Fruit fly (Drosophila melanogaster) whole organism, embryonic: ENCODE results near the gene CG8173.
A peak's percentile ranks its signal among the peaks of the same experiment; 100 is the strongest.

Experiments used
- CG13775 ChIP-seq: fragments of 200-800 bp; sonication (Bioruptor generic); optimal IDR thresholded peaks from 3 replicates; lab custom pipeline; 2017; ENCODE audit warnings: missing biosample characterization, mild to moderate bottlenecking, missing genetic modification characterization
- CG13894 ChIP-seq: fragments of 200-800 bp; sonication (Bioruptor generic); optimal IDR thresholded peaks from 3 replicates; lab custom pipeline; 2018; ENCODE audit warnings: missing biosample characterization, mild to moderate bottlenecking, missing genetic modification characterization, moderate library complexity
- CG16813 ChIP-seq: fragments of 200-800 bp; sonication (Bioruptor generic); IDR thresholded peaks from 3 replicates; pipeline ENCODE4 v1.3.6; 2022; ENCODE audit warnings: missing biosample characterization, missing genetic modification characterization; ENCODE audit not compliant: partially characterized antibody
- CG17359 ChIP-seq: fragments of 200-800 bp; sonication (Bioruptor generic); optimal IDR thresholded peaks from 3 replicates; lab custom pipeline; 2018; ENCODE audit warnings: missing biosample characterization, mild to moderate bottlenecking, missing genetic modification characterization, moderate library complexity
- CG18476 ChIP-seq: fragments of 200-800 bp; sonication (Bioruptor generic); optimal IDR thresholded peaks from 2 replicates; lab custom pipeline; 2016; ENCODE audit warnings: missing biosample characterization, mild to moderate bottlenecking, missing genetic modification characterization
- CG2875 ChIP-seq: fragments of 200-800 bp; sonication (Bioruptor generic); optimal IDR thresholded peaks from 2 replicates; lab custom pipeline; 2017; ENCODE audit warnings: missing biosample characterization, mild to moderate bottlenecking, missing genetic modification characterization, missing genetic modification reagents
- CG30020 ChIP-seq: fragments of 200-800 bp; optimal IDR thresholded peaks from 2 replicates; lab custom pipeline; 2019; ENCODE audit warnings: missing biosample characterization, mild to moderate bottlenecking, missing genetic modification characterization, moderate library complexity
- CG32767 ChIP-seq: fragments of 200-800 bp; sonication (Bioruptor generic); IDR thresholded peaks from 2 replicates; pipeline ENCODE4 v1.3.6; 2022; ENCODE audit warnings: missing biosample characterization, missing genetic modification characterization
- CG33213 ChIP-seq: fragments of 200-800 bp; sonication (Bioruptor generic); optimal IDR thresholded peaks from 3 replicates; lab custom pipeline; 2016; ENCODE audit warnings: missing biosample characterization, missing genetic modification characterization
- CG33557 ChIP-seq: fragments of 200-800 bp; sonication (Bioruptor generic); optimal IDR thresholded peaks from 2 replicates; lab custom pipeline; 2019; ENCODE audit warnings: missing biosample characterization, mild to moderate bottlenecking, missing genetic modification characterization, moderate library complexity
- CG3847 ChIP-seq: fragments of 200-800 bp; sonication (Bioruptor generic); IDR thresholded peaks from 2 replicates; pipeline ENCODE4 v1.3.6; 2022; ENCODE audit warnings: missing biosample characterization, missing genetic modification characterization
- CG4360 ChIP-seq: fragments of 200-800 bp; sonication (Bioruptor generic); IDR thresholded peaks from 2 replicates; pipeline ENCODE4 v1.3.6; 2022; ENCODE audit warnings: missing biosample characterization, missing genetic modification characterization
- CG4730 ChIP-seq: fragments of 200-800 bp; sonication (Bioruptor generic); IDR thresholded peaks from 2 replicates; pipeline ENCODE4 v1.3.6; 2022; ENCODE audit warnings: missing biosample characterization, missing genetic modification characterization
- CG4854 ChIP-seq: fragments of 200-800 bp; sonication (Bioruptor generic); optimal IDR thresholded peaks from 2 replicates; lab custom pipeline; 2016; ENCODE audit warnings: missing biosample characterization, missing genetic modification characterization, inconsistent platforms
- Doc3 ChIP-seq: fragments of 200-800 bp; sonication (Bioruptor generic); IDR thresholded peaks from 3 replicates; pipeline ENCODE4 v1.3.6; 2022; ENCODE audit warnings: missing biosample characterization, missing genetic modification characterization; ENCODE audit not compliant: partially characterized antibody
- Elba2 ChIP-seq: fragments of 200-800 bp; sonication (Bioruptor generic); optimal IDR thresholded peaks from 3 replicates; lab custom pipeline; 2016; ENCODE audit warnings: missing biosample characterization, missing genetic modification characterization
- Ets65A ChIP-seq: fragments of 200-800 bp; sonication (Bioruptor generic); peaks from one replicate; lab custom pipeline; 2016; ENCODE audit warnings: missing biosample characterization, missing genetic modification characterization
- HLH3B ChIP-seq: fragments of 200-800 bp; sonication (Bioruptor generic); IDR thresholded peaks from 2 replicates; pipeline ENCODE4 v1.3.6; 2022; ENCODE audit warnings: missing biosample characterization, missing genetic modification characterization
- Hr3 ChIP-seq: fragments of 200-800 bp; sonication (Bioruptor generic); optimal IDR thresholded peaks from 3 replicates; lab custom pipeline; 2016; ENCODE audit warnings: missing biosample characterization, missing genetic modification characterization
- Jarid2 ChIP-seq: fragments of 200-800 bp; sonication (Bioruptor generic); optimal IDR thresholded peaks from 3 replicates; lab custom pipeline; 2017; ENCODE audit warnings: mild to moderate bottlenecking, missing biosample characterization, missing genetic modification reagents, missing genetic modification characterization
- Max ChIP-seq: fragments of 200-800 bp; sonication (Bioruptor generic); optimal IDR thresholded peaks from 2 replicates; lab custom pipeline; 2016; ENCODE audit warnings: missing biosample characterization, mild to moderate bottlenecking, missing genetic modification characterization
- Pdp1 ChIP-seq, 2 experiments: fragments of 200-800 bp; sonication (Bioruptor generic); optimal IDR thresholded peaks; 3 replicates each; lab custom pipeline; 2016; ENCODE audit warnings: missing biosample characterization in 2 of 2, missing genetic modification characterization in 2 of 2, mild to moderate bottlenecking in 1 of 2, moderate library complexity in 1 of 2
- Ravus ChIP-seq: fragments of 200-800 bp; sonication (Bioruptor generic); IDR thresholded peaks from 2 replicates; pipeline ENCODE4 v1.3.6; 2022; ENCODE audit warnings: missing biosample characterization, missing genetic modification characterization
- Stat92E ChIP-seq, 3 experiments: fragments of >200 bp in 2 of 3; fragments of 200-800 bp in 1 of 3; sonication (Bioruptor generic) in 1 of 3; optimal IDR thresholded peaks; 2 replicates each; lab custom pipeline; 2017 to 2019; ENCODE audit warnings: missing biosample characterization in 3 of 3, missing genetic modification characterization in 3 of 3, mild to moderate bottlenecking in 1 of 3, moderate library complexity in 1 of 3
- Usf ChIP-seq: fragments of 200-800 bp; sonication (Bioruptor generic); optimal IDR thresholded peaks from 2 replicates; lab custom pipeline; 2017; ENCODE audit warnings: missing genotype, missing biosample characterization, missing genetic modification characterization
- abd-A ChIP-seq: fragments of 200-800 bp; sonication (Bioruptor generic); optimal IDR thresholded peaks from 3 replicates; lab custom pipeline; 2019; ENCODE audit warnings: missing biosample characterization, mild to moderate bottlenecking, missing genetic modification characterization, moderate library complexity
- ac ChIP-seq: fragments of 200-800 bp; sonication (Bioruptor generic); optimal IDR thresholded peaks from 3 replicates; lab custom pipeline; 2017; ENCODE audit warnings: missing biosample characterization, mild to moderate bottlenecking, missing genetic modification characterization
- ase ChIP-seq: fragments of 200-800 bp; sonication (Bioruptor generic); IDR thresholded peaks from 3 replicates; pipeline ENCODE4 v1.3.6; 2022; ENCODE audit warnings: missing biosample characterization, missing genetic modification characterization
- cg ChIP-seq: fragments of 200-800 bp; sonication (Bioruptor generic); optimal IDR thresholded peaks from 3 replicates; lab custom pipeline; 2019; ENCODE audit warnings: missing biosample characterization, mild to moderate bottlenecking, missing genetic modification characterization, moderate library complexity
- chinmo ChIP-seq: fragments of 200-800 bp; sonication (Bioruptor generic); IDR thresholded peaks from 4 replicates; pipeline ENCODE4 v1.3.6; 2022; ENCODE audit warnings: missing biosample characterization, missing genetic modification characterization; ENCODE audit not compliant: partially characterized antibody
- crol ChIP-seq: fragments of 200-800 bp; sonication (Bioruptor generic); IDR thresholded peaks from 2 replicates; pipeline ENCODE4 v1.3.6; 2022; ENCODE audit warnings: missing biosample characterization, missing genetic modification characterization
- da ChIP-seq: fragments of 200-800 bp; sonication (Bioruptor generic); optimal IDR thresholded peaks from 2 replicates; lab custom pipeline; 2016; ENCODE audit warnings: missing biosample characterization, missing genetic modification characterization
- dm ChIP-seq: fragments of 200-800 bp; sonication (Bioruptor generic); optimal IDR thresholded peaks from 3 replicates; lab custom pipeline; 2016; ENCODE audit warnings: missing biosample characterization, missing genetic modification characterization
- dmrt11E ChIP-seq: fragments of 200-800 bp; sonication (Bioruptor generic); optimal IDR thresholded peaks from 3 replicates; lab custom pipeline; 2018; ENCODE audit warnings: missing biosample characterization, mild to moderate bottlenecking, missing genetic modification characterization, moderate library complexity
- gro ChIP-seq: fragments of 200-800 bp; sonication (Bioruptor generic); optimal IDR thresholded peaks from 2 replicates; lab custom pipeline; 2016; ENCODE audit warnings: missing biosample characterization, missing genetic modification characterization
- hbn ChIP-seq: fragments of 200-800 bp; sonication (Bioruptor generic); IDR thresholded peaks from 2 replicates; pipeline ENCODE4 v1.3.6; 2022; ENCODE audit warnings: missing biosample characterization, missing genetic modification characterization; ENCODE audit not compliant: partially characterized antibody
- her ChIP-seq: fragments of 200-800 bp; sonication (Bioruptor generic); optimal IDR thresholded peaks from 2 replicates; lab custom pipeline; 2016; ENCODE audit warnings: missing biosample characterization, missing genetic modification characterization
- mirr ChIP-seq: fragments of 200-800 bp; sonication (Bioruptor generic); optimal IDR thresholded peaks from 3 replicates; lab custom pipeline; 2018; ENCODE audit warnings: missing biosample characterization, mild to moderate bottlenecking, missing genetic modification characterization
- nom ChIP-seq: fragments of 200-800 bp; sonication (Bioruptor generic); optimal IDR thresholded peaks from 2 replicates; lab custom pipeline; 2017; ENCODE audit warnings: missing biosample characterization, missing genetic modification characterization, mild to moderate bottlenecking, moderate library complexity, missing genetic modification reagents
- onecut ChIP-seq: fragments of 200-800 bp; sonication (Bioruptor generic); IDR thresholded peaks from 2 replicates; pipeline ENCODE4 v1.3.6; 2022; ENCODE audit warnings: missing biosample characterization, missing genetic modification characterization
- pros ChIP-seq: fragments of 200-800 bp; sonication (Bioruptor generic); optimal IDR thresholded peaks from 3 replicates; lab custom pipeline; 2019; ENCODE audit warnings: missing biosample characterization, mild to moderate bottlenecking, missing genetic modification characterization, moderate library complexity
- run ChIP-seq: fragments of 200-800 bp; sonication (Bioruptor generic); optimal IDR thresholded peaks from 3 replicates; lab custom pipeline; 2018; ENCODE audit warnings: missing biosample characterization, mild to moderate bottlenecking, missing genetic modification characterization
- salm ChIP-seq: fragments of 200-800 bp; sonication (Bioruptor generic); optimal IDR thresholded peaks from 2 replicates; lab custom pipeline; 2018; ENCODE audit warnings: missing biosample characterization, mild to moderate bottlenecking, missing genetic modification characterization
- seq ChIP-seq: fragments of 200-800 bp; sonication (Bioruptor generic); IDR thresholded peaks from 2 replicates; pipeline ENCODE4 v1.3.6; 2022; ENCODE audit warnings: missing biosample characterization, missing genetic modification characterization
- slp2 ChIP-seq: fragments of 200-800 bp; sonication (Bioruptor generic); optimal IDR thresholded peaks from 2 replicates; lab custom pipeline; 2016; ENCODE audit warnings: missing biosample characterization, missing genetic modification characterization
- sob ChIP-seq: fragments of 200-800 bp; sonication (Bioruptor generic); IDR thresholded peaks from 2 replicates; pipeline ENCODE4 v1.3.6; 2022; ENCODE audit warnings: missing biosample characterization, missing genetic modification characterization
- stwl ChIP-seq: fragments of 200-800 bp; sonication (Bioruptor generic); optimal IDR thresholded peaks from 3 replicates; lab custom pipeline; 2018; ENCODE audit warnings: missing biosample characterization, mild to moderate bottlenecking, missing genetic modification characterization, moderate library complexity
- trh ChIP-seq: fragments of 200-800 bp; sonication (Bioruptor generic); optimal IDR thresholded peaks from 2 replicates; lab custom pipeline; 2016; ENCODE audit warnings: missing biosample characterization, missing genetic modification characterization
- usp ChIP-seq: fragments of >200 bp; optimal IDR thresholded peaks from 2 replicates; lab custom pipeline; 2017; ENCODE audit warnings: missing biosample characterization, missing genetic modification characterization
- yki ChIP-seq: fragments of >200 bp; optimal IDR thresholded peaks from 3 replicates; lab custom pipeline; 2018

The CG8173 gene

DNA sequence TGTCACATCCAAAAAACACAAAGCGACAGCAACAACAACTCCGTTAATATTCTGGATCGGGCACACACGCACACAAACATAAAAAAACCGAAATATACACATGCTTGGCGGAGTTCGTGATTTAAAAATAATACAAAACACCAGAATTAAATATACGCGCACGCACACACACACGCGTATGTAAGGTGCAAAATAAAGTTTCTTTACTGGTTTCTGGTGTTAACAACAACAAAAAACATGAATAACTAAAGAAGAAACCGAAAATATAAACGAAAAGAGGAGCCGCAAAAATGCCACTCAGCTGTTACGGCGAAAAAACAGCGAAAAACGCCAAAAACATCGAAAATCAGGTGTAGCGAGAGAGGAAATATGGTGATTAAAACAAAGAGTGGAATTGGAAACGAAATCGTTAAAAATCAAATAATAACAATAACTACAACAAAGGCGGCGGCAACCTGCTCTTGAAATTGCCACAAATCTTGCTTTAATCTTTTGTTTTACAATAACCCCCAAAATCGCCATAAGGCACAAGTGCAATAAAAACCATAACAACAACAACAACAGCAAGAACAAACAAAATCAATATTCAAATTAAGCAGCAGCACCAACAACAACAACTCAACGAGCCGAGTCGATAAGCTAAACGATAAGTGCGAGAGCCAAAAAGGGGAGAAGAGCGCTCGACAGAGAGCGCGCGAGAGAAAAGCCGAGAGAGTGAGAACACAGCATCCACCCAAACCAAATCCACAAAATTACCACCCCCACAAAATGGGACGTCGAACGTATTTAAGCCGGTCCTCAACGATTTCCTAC lies 1.0 kb upstream of the CG8173 start (continued):
- TF ChIP-seq onecut (GFP tag; lab: Robert Waterston, UW): peak; percentile 98
- peak; percentile 90; the same call in 3 of the 4 replicates for TF ChIP-seq chinmo (GFP tag; lab: Robert Waterston, UW)
- no peak for TF ChIP-seq mirr (GFP tag; lab: Kevin White, UChicago)
- no peak for TF ChIP-seq ase (GFP tag; lab: Robert Waterston, UW)
- TF ChIP-seq CG18476 (GFP tag; lab: Kevin White, UChicago): no peak
- TF ChIP-seq Hr3 (GFP tag; lab: Kevin White, UChicago): no peak
- no peak for TF ChIP-seq CG16813 (GFP tag; lab: Robert Waterston, UW)
- TF ChIP-seq dmrt11E (tag; lab: Kevin White, UChicago): no peak
- TF ChIP-seq CG30020 (tag; lab: Kevin White, UChicago): no peak
- TF ChIP-seq HLH3B (GFP tag; lab: Robert Waterston, UW): no peak
- no peak for TF ChIP-seq CG13894 (tag; lab: Kevin White, UChicago)
- TF ChIP-seq CG13775 (GFP tag; lab: Kevin White, UChicago): no peak
- TF ChIP-seq Doc3 (GFP tag; lab: Robert Waterston, UW): no peak
- peak; percentile 70 for TF ChIP-seq yki
- TF ChIP-seq da (GFP tag; lab: Kevin White, UChicago): no peak
- no peak for TF ChIP-seq Ets65A (GFP tag; lab: Kevin White, UChicago)
- no peak for TF ChIP-seq CG3847 (GFP tag; lab: Robert Waterston, UW)
- TF ChIP-seq sob (GFP tag; lab: Robert Waterston, UW): no peak
- no peak for TF ChIP-seq CG4854 (GFP tag; lab: Kevin White, UChicago)
- no peak for TF ChIP-seq CG4730
- peak; percentile 59 for TF ChIP-seq Jarid2 (GFP tag; lab: Kevin White, UChicago)
- no peak for TF ChIP-seq Stat92E (GFP tag; optimal IDR thresholded peaks at IDR 0.05; lab: Kevin White, UChicago)
- peak; percentile 37; the same call in 1 of the 2 replicates for TF ChIP-seq hbn (GFP tag; lab: Robert Waterston, UW)
- TF ChIP-seq trh (GFP tag; lab: Kevin White, UChicago): no peak
- TF ChIP-seq Elba2 (GFP tag; lab: Kevin White, UChicago): no peak
- peak; percentile 93 for TF ChIP-seq CG4360
- no peak; the same call in 1 of the 2 replicates for TF ChIP-seq seq (GFP tag; lab: Robert Waterston, UW)
- TF ChIP-seq Max (GFP tag; lab: Kevin White, UChicago): no peak
- TF ChIP-seq salm: no peak
- TF ChIP-seq stwl (tag; lab: Kevin White, UChicago): no peak
- TF ChIP-seq ac (GFP tag; lab: Kevin White, UChicago): no peak
- peak; percentile 41 for TF ChIP-seq pros (GFP tag; lab: Kevin White, UChicago)
- peak in 1 of 2 experiments; percentile 1 for TF ChIP-seq Pdp1 (GFP tag; optimal IDR thresholded peaks at IDR 0.05; lab: Kevin White, UChicago)
- TF ChIP-seq cg (GFP tag; lab: Kevin White, UChicago): peak; percentile 20
- TF ChIP-seq CG17359: no peak
- TF ChIP-seq run (tag; lab: Kevin White, UChicago): no peak
- TF ChIP-seq dm (GFP tag; lab: Kevin White, UChicago): no peak
- TF ChIP-seq CG32767: no peak
- no peak for TF ChIP-seq CG2875 (GFP tag; lab: Kevin White, UChicago)
- peak; percentile 12 for TF ChIP-seq nom (GFP tag; lab: Kevin White, UChicago)
- peak; percentile 94 for TF ChIP-seq abd-A (tag; lab: Kevin White, UChicago)
- no peak for TF ChIP-seq Ravus (GFP tag; lab: Robert Waterston, UW)
- TF ChIP-seq CG33213 (GFP tag; lab: Kevin White, UChicago): no peak
- TF ChIP-seq her (GFP tag; lab: Kevin White, UChicago): no peak
- TF ChIP-seq Usf (GFP tag; lab: Kevin White, UChicago): no peak
- TF ChIP-seq gro (GFP tag; lab: Kevin White, UChicago): no peak
- TF ChIP-seq slp2: no peak
- TF ChIP-seq CG33557: no peak
- no peak for TF ChIP-seq usp
- TF ChIP-seq crol (GFP tag; lab: Robert Waterston, UW): no peak
